Worm (Caenorhabditis elegans) whole organism, L1 larva: ENCODE data around the gene spt-4.
"Not testable (repeated sequence)": the region's sequence is repeated elsewhere in the genome, so short reads cannot be mapped to it uniquely, and the experiment has no call there.

Experiments used
- C16A3.4 ChIP-seq: fragments of 150-350 bp; optimal IDR thresholded peaks from 2 replicates; lab custom pipeline; 2014; ENCODE audit warnings: missing biosample characterization, missing genetic modification characterization
- aha-1 ChIP-seq: fragments of 150-350 bp; optimal IDR thresholded peaks from 2 replicates; lab custom pipeline; 2014; ENCODE audit warnings: missing biosample characterization, missing genetic modification characterization
- ama-1 ChIP-seq: fragments of 150-350 bp; optimal IDR thresholded peaks from 2 replicates; lab custom pipeline; 2014
- ceh-63 ChIP-seq: fragments of 200-800 bp; sonication (Bioruptor generic); optimal IDR thresholded peaks from 2 replicates; lab custom pipeline; 2018; ENCODE audit warnings: mild to moderate bottlenecking, missing genetic modification characterization, missing compliant biosample characterization
- efl-1 ChIP-seq, 4 experiments: fragments of 150-350 bp; optimal IDR thresholded peaks in 3 of 4; peaks in 1 of 4; 1 replicate in 1 of 4; 2 replicates in 3 of 4; lab custom pipeline; 2014; ENCODE audit warnings: missing biosample characterization in 2 of 4, missing genetic modification characterization in 2 of 4, missing genetic modification reagents in 2 of 4
- egl-13 ChIP-seq: sonication (generic microtip); optimal IDR thresholded peaks from 2 replicates; lab custom pipeline; 2016; ENCODE audit warnings: missing genotype, missing genetic modification reagents, missing genetic modification characterization, missing compliant biosample characterization
- ets-5 ChIP-seq: fragments of 200-800 bp; sonication (Bioruptor generic); IDR thresholded peaks from 2 replicates; pipeline ENCODE4 v1.3.6; 2022; ENCODE audit warnings: missing genetic modification characterization, missing compliant biosample characterization
- hlh-4 ChIP-seq: sonication (generic microtip); optimal IDR thresholded peaks from 2 replicates; lab custom pipeline; 2016; ENCODE audit warnings: mild to moderate bottlenecking, missing genetic modification characterization, missing compliant biosample characterization
- lin-14 ChIP-seq: fragments of 200-800 bp; sonication (Bioruptor generic); optimal IDR thresholded peaks from 2 replicates; lab custom pipeline; 2018; ENCODE audit warnings: mild to moderate bottlenecking, missing genetic modification characterization, moderate library complexity, missing compliant biosample characterization
- lin-35 ChIP-seq, 2 experiments: fragments of 150-350 bp; optimal IDR thresholded peaks; 2 replicates each; lab custom pipeline; 2014; ENCODE audit warnings: missing biosample characterization in 2 of 2, missing genetic modification characterization in 2 of 2, missing genetic modification reagents in 2 of 2
- lir-3 ChIP-seq: sonication (generic microtip); optimal IDR thresholded peaks from 2 replicates; lab custom pipeline; 2016; ENCODE audit warnings: mild to moderate bottlenecking, missing genetic modification characterization, moderate library complexity, missing compliant biosample characterization; ENCODE audit not compliant: poor library complexity
- lsy-2 ChIP-seq, 2 experiments: fragments of 150-350 bp; optimal IDR thresholded peaks; 2 replicates each; lab custom pipeline; 2014; ENCODE audit warnings: missing biosample characterization in 2 of 2, missing genetic modification characterization in 2 of 2
- mef-2 ChIP-seq: fragments of 150-350 bp; optimal IDR thresholded peaks from 2 replicates; lab custom pipeline; 2014; ENCODE audit warnings: missing biosample characterization, missing genetic modification characterization
- nhr-11 ChIP-seq: fragments of 150-350 bp; optimal IDR thresholded peaks from 2 replicates; lab custom pipeline; 2014; ENCODE audit warnings: missing biosample characterization, missing genetic modification characterization
- nhr-12 ChIP-seq: sonication (generic microtip); optimal IDR thresholded peaks from 2 replicates; lab custom pipeline; 2017; ENCODE audit warnings: missing biosample characterization, missing genetic modification characterization
- nhr-19 ChIP-seq: fragments of 200-800 bp; sonication (Bioruptor generic); conservative IDR thresholded peaks from 2 replicates; pipeline ENCODE4 v1.3.6; 2022; ENCODE audit warnings: missing genetic modification characterization, missing compliant biosample characterization
- nhr-28 ChIP-seq: fragments of 150-350 bp; optimal IDR thresholded peaks from 2 replicates; lab custom pipeline; 2014; ENCODE audit warnings: missing biosample characterization, missing genetic modification characterization
- nhr-71 ChIP-seq: sonication (generic microtip); optimal IDR thresholded peaks from 2 replicates; lab custom pipeline; 2016; ENCODE audit warnings: mild to moderate bottlenecking, missing genetic modification characterization, moderate library complexity, missing compliant biosample characterization
- pag-3 ChIP-seq: sonication (generic microtip); optimal IDR thresholded peaks from 2 replicates; lab custom pipeline; 2017; ENCODE audit warnings: missing genetic modification characterization, mild to moderate bottlenecking, missing compliant biosample characterization, antibody characterized with exemption, borderline replicate concordance; ENCODE audit not compliant: insufficient read depth
- rnt-1 ChIP-seq: sonication (generic microtip); optimal IDR thresholded peaks from 2 replicates; lab custom pipeline; 2016; ENCODE audit warnings: mild to moderate bottlenecking, missing genetic modification characterization, moderate library complexity, missing compliant biosample characterization
- skn-1 ChIP-seq: fragments of 150-350 bp; optimal IDR thresholded peaks from 2 replicates; lab custom pipeline; 2014; ENCODE audit warnings: missing biosample characterization, missing genetic modification characterization
- snu-23 ChIP-seq: sonication (generic microtip); optimal IDR thresholded peaks from 2 replicates; lab custom pipeline; 2016; ENCODE audit warnings: missing genetic modification characterization, missing compliant biosample characterization
- sptf-1 ChIP-seq: fragments of 150-350 bp; optimal IDR thresholded peaks from 2 replicates; lab custom pipeline; 2014; ENCODE audit warnings: missing biosample characterization, missing genetic modification characterization
- swsn-7 ChIP-seq: sonication (generic microtip); optimal IDR thresholded peaks from 2 replicates; lab custom pipeline; 2016; ENCODE audit warnings: missing genetic modification characterization, missing compliant biosample characterization
- tbx-2 ChIP-seq: sonication (generic microtip); optimal IDR thresholded peaks from 2 replicates; lab custom pipeline; 2016; ENCODE audit warnings: missing genetic modification characterization, missing compliant biosample characterization
- tlp-1 ChIP-seq: fragments of 150-350 bp; optimal IDR thresholded peaks from 2 replicates; lab custom pipeline; 2014; ENCODE audit warnings: missing biosample characterization, missing genetic modification characterization
- unc-62 ChIP-seq: fragments of 150-350 bp; optimal IDR thresholded peaks from 2 replicates; lab custom pipeline; 2014; ENCODE audit warnings: missing biosample characterization, missing genetic modification reagents, missing genetic modification characterization
- vab-15 ChIP-seq: sonication (generic microtip); optimal IDR thresholded peaks from 2 replicates; lab custom pipeline; 2017; ENCODE audit warnings: missing genotype, mild to moderate bottlenecking, missing genetic modification characterization, missing compliant biosample characterization
- zag-1 ChIP-seq: fragments of 150-350 bp; optimal IDR thresholded peaks from 2 replicates; lab custom pipeline; 2014; ENCODE audit warnings: missing biosample characterization, missing genetic modification characterization
- zip-4 ChIP-seq: fragments of 200-800 bp; sonication (Bioruptor generic); optimal IDR thresholded peaks from 2 replicates; lab custom pipeline; 2018; ENCODE audit warnings: mild to moderate bottlenecking, missing genetic modification characterization, moderate library complexity, missing compliant biosample characterization
- ztf-11 ChIP-seq, 2 experiments: sonication (generic microtip); optimal IDR thresholded peaks; 2 replicates each; lab custom pipeline; 2016 to 2017; ENCODE audit warnings: missing genetic modification characterization in 2 of 2, missing biosample characterization in 1 of 2, missing compliant biosample characterization in 1 of 2

spt-4 gene

ce11 chrIII:69652-70051 lies at the start of gene spt-4:
TSS of gene spt-4 (minus strand) at chrIII:69752.
- TF ChIP-seq ama-1 (lab: Kevin White, UChicago) (no peak), C16A3.4 (tag; lab: Kevin White, UChicago) (no peak), lsy-2 (tag; optimal IDR thresholded peaks at IDR 0.05; lab: Kevin White, UChicago) (no peak), tbx-2 (tag; lab: Kevin White, UChicago) (no peak), vab-15 (no peak), lin-14 (GFP tag; lab: Kevin White, UChicago) (no peak), zip-4 (GFP tag; lab: Kevin White, UChicago) (no peak), aha-1 (no peak), swsn-7 (no peak), sptf-1 (tag; lab: Kevin White, UChicago) (no peak)

- TF ChIP-seq lir-3 (tag; lab: Kevin White, UChicago) = no peak
- no peak for TF ChIP-seq nhr-12 (tag; lab: Kevin White, UChicago)
- no peak for TF ChIP-seq lin-14 (GFP tag; lab: Kevin White, UChicago)
- no peak for TF ChIP-seq skn-1 (tag; lab: Kevin White, UChicago)
These were observed 48.3 kb upstream of the spt-4 start for ce11 chrIII:117857-118256.

- TF ChIP-seq swsn-7 (no peak), hlh-4 (tag; lab: Kevin White, UChicago) (no peak), rnt-1 (no peak), skn-1 (tag; lab: Kevin White, UChicago) (no peak), ama-1 (lab: Kevin White, UChicago) (no peak), C16A3.4 (tag; lab: Kevin White, UChicago) (no peak), lsy-2 (tag; optimal IDR thresholded peaks at IDR 0.05; lab: Kevin White, UChicago) (no peak), tlp-1 (tag; lab: Kevin White, UChicago) (no peak), ets-5 (GFP tag; lab: Robert Waterston, UW) (no peak), unc-62 (GFP tag; lab: Kevin White, UChicago) (no peak), ztf-11 (tag; optimal IDR thresholded peaks at IDR 0.05; lab: Kevin White, UChicago) (no peak), zag-1 (tag; lab: Kevin White, UChicago) (no peak), lin-35 (GFP tag; optimal IDR thresholded peaks at IDR 0.05; lab: Kevin White, UChicago) (no peak), egl-13 (tag; lab: Kevin White, UChicago) (no peak), pag-3 (tag; lab: Kevin White, UChicago) (no peak), snu-23 (GFP tag; lab: Kevin White, UChicago) (no peak)
- TF ChIP-seq, all 84 proteins: peak for 0
These were observed 47.7 kb upstream of the spt-4 start, which contains the start of gene C29F9.5 for ce11 chrIII:117210-117609. TSS of gene C29F9.5 (plus strand) at chrIII:117510.

- TF ChIP-seq nhr-71 (tag; lab: Kevin White, UChicago) (no peak), efl-1 (optimal IDR thresholded peaks at IDR 0.05; lab: Kevin White, UChicago) (no peak), efl-1 (GFP tag; optimal IDR thresholded peaks at IDR 0.05 in 1 of 2; lab: Kevin White, UChicago) (peak in 1 of 2 experiments; percentile 66)
These were observed 45.1 kb upstream of the spt-4 start, which contains the start of gene C29F9.6 for ce11 chrIII:114603-115002. TSS of gene C29F9.6 (plus strand) at chrIII:114903.

- TF ChIP-seq ceh-63 (GFP tag; lab: Kevin White, UChicago); nhr-19 (GFP tag; lab: Robert Waterston, UW); nhr-28 (tag; lab: Kevin White, UChicago): not testable (repeated sequence)
These were observed 29.3 kb upstream of the spt-4 start, which contains the start of gene C29F9.9 for ce11 chrIII:98822-99221. TSS of gene C29F9.9 (minus strand) at chrIII:98922.

- TF ChIP-seq nhr-11 (tag; lab: Kevin White, UChicago); vab-15; mef-2: not testable (repeated sequence)
- TF ChIP-seq, all 84 proteins: peak for 0; not testable (repeated sequence) for 84
These were observed 27.5 kb upstream of the spt-4 start, which contains the start of gene C29F9.8 for ce11 chrIII:97018-97417. TSS of gene C29F9.8 (minus strand) at chrIII:97118.
